Worm (Caenorhabditis elegans): ENCODE results near the gene Y40B10B.1.

- TF ChIP-seq ztf-22 (GFP tag; optimal IDR thresholded peaks at IDR 0.05) (no peak), let-607 (tag; optimal IDR thresholded peaks at IDR 0.05) (no peak), F52B5.7 (tag; optimal IDR thresholded peaks at IDR 0.05) (no peak), lsy-27 (tag; optimal IDR thresholded peaks at IDR 0.05; ENCODE audit: borderline replicate concordance, insufficient read depth) (no peak), Y53F4B.3 (GFP tag; IDR thresholded peaks at IDR 0.05) (no peak), T07F8.4 (tag; optimal IDR thresholded peaks at IDR 0.05) (no peak)
Observed at ce11 chrV:1955246-1955645, 6.1 kb downstream of the Y40B10B.1 start.
